Worm (Caenorhabditis elegans): ENCODE measurements around the gene zipt-17.

ce11 chrIV:17342179-17342578 lies 25.0 kb downstream of the zipt-17 start, which contains the start of gene C49C3.9:
- TF ChIP-seq dao-5 (tag; optimal IDR thresholded peaks at IDR 0.05) (no peak), W03F9.2 (tag; optimal IDR thresholded peaks at IDR 0.05) (no peak)

All from whole organism, L4/young adult.